Worm (Caenorhabditis elegans) whole organism, L3 larva: Measurements from ENCODE around the gene F59H6.14.

Experiments
- R02D3.7 ChIP-seq: fragments of 150-350 bp; optimal IDR thresholded peaks from 2 replicates; lab custom pipeline; 2014; ENCODE audit warnings: missing biosample characterization, missing genetic modification characterization
- ZK546.5 ChIP-seq: sonication (generic microtip); optimal IDR thresholded peaks from 2 replicates; lab custom pipeline; 2017; ENCODE audit warnings: missing biosample characterization, missing genetic modification characterization
- aly-2 ChIP-seq: fragments of 150-350 bp; optimal IDR thresholded peaks from 2 replicates; lab custom pipeline; 2014; ENCODE audit warnings: missing biosample characterization, missing genetic modification characterization
- elt-1 ChIP-seq: fragments of 150-350 bp; optimal IDR thresholded peaks from 2 replicates; lab custom pipeline; 2014; ENCODE audit warnings: missing biosample characterization, missing genetic modification characterization
- hmg-11 ChIP-seq: sonication (generic microtip); optimal IDR thresholded peaks from 2 replicates; lab custom pipeline; 2016; ENCODE audit warnings: missing genetic modification characterization, missing compliant biosample characterization
- lin-15B ChIP-seq: fragments of 150-350 bp; optimal IDR thresholded peaks from 2 replicates; lab custom pipeline; 2014; ENCODE audit warnings: missing biosample characterization, missing genetic modification characterization
- mdl-1 ChIP-seq: fragments of 150-350 bp; optimal IDR thresholded peaks from 2 replicates; lab custom pipeline; 2014; ENCODE audit warnings: missing biosample characterization, missing genetic modification characterization
- nhr-237 ChIP-seq: fragments of 150-350 bp; optimal IDR thresholded peaks from 2 replicates; lab custom pipeline; 2014; ENCODE audit warnings: missing biosample characterization, missing genetic modification characterization
- nhr-76 ChIP-seq: fragments of 150-350 bp; sonication (generic microtip); optimal IDR thresholded peaks from 5 replicates; lab custom pipeline; 2014; ENCODE audit warnings: missing biosample characterization, missing genetic modification characterization
- skn-1 ChIP-seq: fragments of 150-350 bp; optimal IDR thresholded peaks from 2 replicates; lab custom pipeline; 2014; ENCODE audit warnings: missing biosample characterization, missing genetic modification characterization
- snpc-4 ChIP-seq: fragments of 150-350 bp; optimal IDR thresholded peaks from 2 replicates; lab custom pipeline; 2014; ENCODE audit warnings: missing biosample characterization, missing genetic modification characterization
- tbx-2 ChIP-seq: sonication (generic microtip); optimal IDR thresholded peaks from 2 replicates; lab custom pipeline; 2016; ENCODE audit warnings: mild to moderate bottlenecking, missing genetic modification characterization, missing compliant biosample characterization

DNA sequence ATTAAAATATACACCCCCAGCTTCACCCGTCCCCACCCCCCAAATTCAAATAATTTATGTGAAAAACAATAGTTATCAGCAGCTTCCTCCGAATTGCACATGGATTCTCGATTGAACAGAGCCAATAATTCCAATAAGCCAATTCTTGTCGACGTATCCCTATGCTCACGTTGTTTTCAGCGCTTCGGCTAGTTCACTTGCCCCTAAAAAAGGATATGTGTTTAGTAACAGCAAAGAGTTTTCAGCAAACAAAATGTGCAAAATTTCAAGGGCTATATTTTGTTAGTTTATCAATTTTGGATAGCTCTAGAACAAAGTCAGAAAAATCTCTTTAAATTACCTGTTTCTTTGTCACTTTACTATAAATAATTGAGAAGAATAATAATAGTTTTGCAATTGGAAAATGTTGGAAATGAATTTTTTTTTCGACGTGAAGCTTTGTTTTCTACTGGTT lies 50.4 kb downstream of the F59H6.14 start, which contains the start of the genes T16A1.5 and fbxc-49:
- TF ChIP-seq elt-1 (tag; lab: Kevin White, UChicago) = no peak
- no peak for TF ChIP-seq snpc-4
- no peak for TF ChIP-seq skn-1
- TF ChIP-seq nhr-76 (tag; lab: Kevin White, UChicago) = no peak
- TF ChIP-seq hmg-11 (tag; lab: Kevin White, UChicago) = no peak
- no peak for TF ChIP-seq ZK546.5 (tag; lab: Kevin White, UChicago)
- no peak for TF ChIP-seq R02D3.7 (tag; lab: Kevin White, UChicago)
- no peak for TF ChIP-seq tbx-2
- no peak for TF ChIP-seq aly-2 (tag; lab: Kevin White, UChicago)
- TF ChIP-seq lin-15B (tag; lab: Kevin White, UChicago) = no peak
- no peak for TF ChIP-seq nhr-237 (tag; lab: Kevin White, UChicago)
- TF ChIP-seq mdl-1 (tag; lab: Kevin White, UChicago) = no peak
